Worm (Caenorhabditis elegans) whole organism, mixed stage, embryonic: Measurements from ENCODE around the gene F25H9.2.

Experiments used
- blmp-1 ChIP-seq: fragments of 150-350 bp; optimal IDR thresholded peaks from 2 replicates; lab custom pipeline; 2014; ENCODE audit warnings: missing biosample characterization, missing genetic modification characterization
- ham-2 ChIP-seq: fragments of 200-800 bp; sonication (Bioruptor generic); optimal IDR thresholded peaks from 2 replicates; lab custom pipeline; 2018; ENCODE audit warnings: mild to moderate bottlenecking, missing genetic modification characterization, missing compliant biosample characterization
- pha-4 ChIP-seq: fragments of 150-350 bp; optimal IDR thresholded peaks from 2 replicates; lab custom pipeline; 2018; ENCODE audit warnings: missing biosample characterization, missing genetic modification reagents, missing genetic modification characterization
- snpc-4 ChIP-seq: fragments of 150-350 bp; optimal IDR thresholded peaks from 2 replicates; lab custom pipeline; 2014; ENCODE audit warnings: missing biosample characterization, missing genetic modification characterization

DNA sequence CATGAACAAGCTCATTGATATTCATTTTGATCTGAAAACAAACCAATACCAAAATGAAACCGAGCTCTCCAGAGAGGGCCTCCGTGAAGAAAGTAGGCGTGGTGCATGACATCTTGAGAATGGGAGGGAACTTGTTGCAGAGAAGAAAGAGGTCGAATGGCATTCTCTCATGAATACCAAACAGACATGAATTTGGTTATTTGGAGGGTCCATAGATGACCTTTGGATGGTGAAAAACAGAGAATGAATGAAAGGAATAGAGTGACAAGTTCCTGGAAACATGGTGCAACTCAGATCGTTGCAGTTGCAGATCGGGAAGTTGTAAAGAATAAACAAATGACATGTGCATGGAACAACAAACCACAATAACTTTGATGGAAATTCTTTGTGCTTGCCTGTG is 18.5 kb downstream of the F25H9.2 start, which contains the start of gene T10G3.8:
- no peak for TF ChIP-seq blmp-1 (tag; lab: Kevin White, UChicago)
- TF ChIP-seq ham-2 (GFP tag; lab: Kevin White, UChicago), result no peak
- TF ChIP-seq pha-4 (tag; lab: Kevin White, UChicago), result no peak
- TF ChIP-seq snpc-4 (tag; lab: Kevin White, UChicago), result no peak
